Fruit fly (Drosophila melanogaster): ENCODE measurements around the gene CG15386.

The CG15386 gene

dm6 chr2L:2227316-2227715 is 10.3 kb upstream of the CG15386 start:
- peak; percentile 15 for TF ChIP-seq CG10543 (GFP tag; optimal IDR thresholded peaks at IDR 0.05)
- peak; percentile 69; the same call in 2 of the 3 replicates for TF ChIP-seq H15 (GFP tag; IDR thresholded peaks at IDR 0.05)
- peak; percentile 22 for TF ChIP-seq D19A (tag; optimal IDR thresholded peaks at IDR 0.05)
- TF ChIP-seq lab (GFP tag; optimal IDR thresholded peaks at IDR 0.05) = peak; percentile 54
- TF ChIP-seq ERR (GFP tag; optimal IDR thresholded peaks at IDR 0.05) = no peak
- TF ChIP-seq Ada2b (GFP tag; IDR thresholded peaks at IDR 0.05) = peak; percentile 16; the same call in 1 of the 2 replicates
- peak; percentile 48 for TF ChIP-seq lilli (GFP tag; optimal IDR thresholded peaks at IDR 0.05)
- no peak for TF ChIP-seq ftz-f1 (GFP tag; optimal IDR thresholded peaks at IDR 0.05)
- TF ChIP-seq hbn (GFP tag; IDR thresholded peaks at IDR 0.05; ENCODE audit: partially characterized antibody) = no peak
- no peak for TF ChIP-seq CG10274 (GFP tag; optimal IDR thresholded peaks at IDR 0.05)
- peak; percentile 55; the same call in 1 of the 2 replicates for TF ChIP-seq bowl (GFP tag; IDR thresholded peaks at IDR 0.05)
- TF ChIP-seq CG6765 (GFP tag; optimal IDR thresholded peaks at IDR 0.05) = no peak
- TF ChIP-seq nom (GFP tag; optimal IDR thresholded peaks at IDR 0.05) = peak; percentile 49
- TF ChIP-seq CG4820 (GFP tag; optimal IDR thresholded peaks at IDR 0.05) = no peak
- peak; percentile 84 for TF ChIP-seq Med (GFP tag)
- no peak for TF ChIP-seq crp (GFP tag; optimal IDR thresholded peaks at IDR 0.05)
- TF ChIP-seq CG18599 (GFP tag; optimal IDR thresholded peaks at IDR 0.05) = no peak
- peak; percentile 2 for TF ChIP-seq kah (GFP tag; optimal IDR thresholded peaks at IDR 0.05)
- TF ChIP-seq CG12219 (GFP tag; optimal IDR thresholded peaks at IDR 0.05) = peak; percentile 39
- no peak for TF ChIP-seq Mes4 (GFP tag; optimal IDR thresholded peaks at IDR 0.05)
- TF ChIP-seq gt (GFP tag; IDR thresholded peaks at IDR 0.05) = no peak
- peak; percentile 6 for TF ChIP-seq Side (GFP tag; optimal IDR thresholded peaks at IDR 0.05)
- TF ChIP-seq CG12769 (tag; optimal IDR thresholded peaks at IDR 0.05) = peak; percentile 34
- peak; percentile 30 for TF ChIP-seq Ssrp (tag; optimal IDR thresholded peaks at IDR 0.05)
- peak; percentile 22 for TF ChIP-seq CG7786 (GFP tag; optimal IDR thresholded peaks at IDR 0.05)
- peak; percentile 35 for TF ChIP-seq tin (GFP tag; optimal IDR thresholded peaks at IDR 0.05)
- peak; percentile 6 for TF ChIP-seq mam (GFP tag; optimal IDR thresholded peaks at IDR 0.05)
- TF ChIP-seq odd (GFP tag; optimal IDR thresholded peaks at IDR 0.05) = peak; percentile 43
- TF ChIP-seq CG11723 (GFP tag; optimal IDR thresholded peaks at IDR 0.05) = peak; percentile 1
- TF ChIP-seq CG11247 (GFP tag; IDR thresholded peaks at IDR 0.05) = peak; percentile 26; the same call in 1 of the 2 replicates
- TF ChIP-seq nau (GFP tag; optimal IDR thresholded peaks at IDR 0.05) = no peak
- peak; percentile 31 for TF ChIP-seq pho (GFP tag; optimal IDR thresholded peaks at IDR 0.05)
- no peak for TF ChIP-seq CG3065 (GFP tag; optimal IDR thresholded peaks at IDR 0.05)
- TF ChIP-seq CG7357 (GFP tag; IDR thresholded peaks at IDR 0.05) = 0 out of 3 replicates have a peak, but pooled peaks have one; percentile 6
- TF ChIP-seq CG17568 (GFP tag; optimal IDR thresholded peaks at IDR 0.05) = peak; percentile 19
- peak; percentile 41 for TF ChIP-seq CG11398 (GFP tag; optimal IDR thresholded peaks at IDR 0.05)
- TF ChIP-seq rib (GFP tag; IDR thresholded peaks at IDR 0.05) = no peak
- TF ChIP-seq dmrt99B (tag; optimal IDR thresholded peaks at IDR 0.05) = peak; percentile 72
- TF ChIP-seq CG4328 (GFP tag; optimal IDR thresholded peaks at IDR 0.05) = peak; percentile 30
- TF ChIP-seq CG18011 (GFP tag; optimal IDR thresholded peaks at IDR 0.05) = peak; percentile 18
- no peak for TF ChIP-seq CG4282 (GFP tag; optimal IDR thresholded peaks at IDR 0.05)
- peak; percentile 42 for TF ChIP-seq CG16863 (GFP tag; optimal IDR thresholded peaks at IDR 0.05)
- peak; percentile 50; the same call in 1 of the 2 replicates for TF ChIP-seq CG1024 (GFP tag; IDR thresholded peaks at IDR 0.05)
- no peak for TF ChIP-seq CG12155 (GFP tag; optimal IDR thresholded peaks at IDR 0.05)
- 0 out of 3 replicates have a peak, but pooled peaks have one; percentile 3 for TF ChIP-seq ken (GFP tag; IDR thresholded peaks at IDR 0.05)
- peak; percentile 34 for TF ChIP-seq CG4424 (GFP tag; optimal IDR thresholded peaks at IDR 0.05)
- TF ChIP-seq Dref (GFP tag; IDR thresholded peaks at IDR 0.05) = no peak
- TF ChIP-seq az2 (GFP tag; optimal IDR thresholded peaks at IDR 0.05) = peak; percentile 33
- peak; percentile 74; the same call in 2 of the 3 replicates for TF ChIP-seq ase (GFP tag; IDR thresholded peaks at IDR 0.05)
- TF ChIP-seq ttk (GFP tag; IDR thresholded peaks at IDR 0.05) = peak; percentile 31; the same call in 1 of the 2 replicates
- no peak for TF ChIP-seq CG9932 (GFP tag; IDR thresholded peaks at IDR 0.05)

Measured in whole organism, embryonic.